Fruit fly (Drosophila melanogaster): ENCODE measurements around the gene CG5902.
A peak's percentile ranks its signal among the peaks of the same experiment; 100 is the strongest.

CG5902 gene

dm6 chr3R:23960865-23961264 lies 25.6 kb upstream of the CG5902 start:
- TF ChIP-seq CG8478 (optimal IDR thresholded peaks at IDR 0.05): no peak
- no peak for TF ChIP-seq CTCF (optimal IDR thresholded peaks at IDR 0.05)

dm6 chr3R:23962781-23963222 lies 23.6 kb upstream of the CG5902 start, which contains the start of gene CG31140:
Gene CG31140 (plus strand): TSS chr3R:23963180.
- TF ChIP-seq CG8478 (optimal IDR thresholded peaks at IDR 0.05): no peak
- TF ChIP-seq CTCF (optimal IDR thresholded peaks at IDR 0.05): no peak

dm6 chr3R:23964913-23965718 lies 21.3 kb upstream of the CG5902 start:
- TF ChIP-seq CG8478 (optimal IDR thresholded peaks at IDR 0.05) (no peak), CTCF (optimal IDR thresholded peaks at IDR 0.05) (no peak)

dm6 chr3R:23969449-23969848 lies 17.0 kb upstream of the CG5902 start:
- TF ChIP-seq CG8478 (optimal IDR thresholded peaks at IDR 0.05): no peak
- no peak for TF ChIP-seq CTCF (optimal IDR thresholded peaks at IDR 0.05)

dm6 chr3R:23971208-23971607 lies 15.2 kb upstream of the CG5902 start:
- TF ChIP-seq CG8478 (optimal IDR thresholded peaks at IDR 0.05) (no peak), CTCF (optimal IDR thresholded peaks at IDR 0.05) (no peak)

- TF ChIP-seq CTCF (optimal IDR thresholded peaks at IDR 0.05) (no peak), CG8478 (optimal IDR thresholded peaks at IDR 0.05) (no peak)
Observed at dm6 chr3R:23971764-23972163, 14.7 kb upstream of the CG5902 start.

dm6 chr3R:23981645-23982044 lies 4.8 kb upstream of the CG5902 start:
- TF ChIP-seq CG8478 (optimal IDR thresholded peaks at IDR 0.05) (no peak), CTCF (optimal IDR thresholded peaks at IDR 0.05) (no peak)

dm6 chr3R:23991364-23991763 lies 4.9 kb downstream of the CG5902 start:
- TF ChIP-seq CG8478 (optimal IDR thresholded peaks at IDR 0.05) (no peak), CTCF (optimal IDR thresholded peaks at IDR 0.05) (no peak)

- TF ChIP-seq CG8478 (optimal IDR thresholded peaks at IDR 0.05) (no peak), CTCF (optimal IDR thresholded peaks at IDR 0.05) (peak in 1 of 2 experiments; percentile 13)
Observed at dm6 chr3R:23992823-23993797, 6.7 kb downstream of the CG5902 start, which contains the start of the genes Epp and Rab7. Gene Epp (minus strand): TSS chr3R:23992916. Gene Rab7 (plus strand): TSS chr3R:23993008.

dm6 chr3R:23994578-23994977 lies 8.1 kb downstream of the CG5902 start:
- TF ChIP-seq CG8478 (optimal IDR thresholded peaks at IDR 0.05) (no peak), CTCF (optimal IDR thresholded peaks at IDR 0.05) (no peak)

dm6 chr3R:23995460-23995859 lies 9.0 kb downstream of the CG5902 start, which contains the start of gene CG33108:
Gene CG33108 (plus strand): TSS chr3R:23995659.
- no peak for TF ChIP-seq CTCF (optimal IDR thresholded peaks at IDR 0.05)
- TF ChIP-seq CG8478 (optimal IDR thresholded peaks at IDR 0.05): no peak

- no peak for TF ChIP-seq CG8478 (optimal IDR thresholded peaks at IDR 0.05)
- peak in 1 of 2 experiments; percentile 16 for TF ChIP-seq CTCF (optimal IDR thresholded peaks at IDR 0.05)
Observed at dm6 chr3R:23996224-23996623, 9.8 kb downstream of the CG5902 start, which contains the start of gene LSm3. Gene LSm3 (plus strand): TSS chr3R:23996262.

- no peak for TF ChIP-seq CG8478 (optimal IDR thresholded peaks at IDR 0.05)
- TF ChIP-seq CTCF (optimal IDR thresholded peaks at IDR 0.05): no peak
Observed at dm6 chr3R:24001150-24001549, 14.7 kb downstream of the CG5902 start.

- no peak for TF ChIP-seq CG8478 (optimal IDR thresholded peaks at IDR 0.05)
- TF ChIP-seq CTCF (optimal IDR thresholded peaks at IDR 0.05): no peak
Observed at dm6 chr3R:24003948-24004347, 17.5 kb downstream of the CG5902 start.

All from S2 (cell line).